Fruit fly (Drosophila melanogaster) whole organism, embryonic: ENCODE data around the gene Ilk.

ENCODE experiments used
- ATbp ChIP-seq: fragments of 200-800 bp; sonication (Bioruptor generic); optimal IDR thresholded peaks from 2 replicates; lab custom pipeline; 2017; ENCODE audit warnings: missing biosample characterization, mild to moderate bottlenecking, missing genetic modification characterization, missing genetic modification reagents
- CG1024 ChIP-seq: fragments of 200-800 bp; sonication (Bioruptor generic); IDR thresholded peaks from 2 replicates; pipeline ENCODE4 v1.3.6; 2022; ENCODE audit warnings: missing biosample characterization, missing genetic modification characterization
- CG11504 ChIP-seq: fragments of 200-800 bp; sonication (Bioruptor generic); optimal IDR thresholded peaks from 3 replicates; lab custom pipeline; 2019; ENCODE audit warnings: missing biosample characterization, mild to moderate bottlenecking, missing genetic modification characterization, moderate library complexity
- CG12219 ChIP-seq: fragments of 200-800 bp; sonication (Bioruptor generic); optimal IDR thresholded peaks from 3 replicates; lab custom pipeline; 2018; ENCODE audit warnings: missing biosample characterization, mild to moderate bottlenecking, missing genetic modification characterization
- CG12299 ChIP-seq: fragments of 200-800 bp; sonication (Bioruptor generic); optimal IDR thresholded peaks from 2 replicates; lab custom pipeline; 2018; ENCODE audit warnings: missing biosample characterization, mild to moderate bottlenecking, missing genetic modification characterization
- CG1233 ChIP-seq: fragments of 200-800 bp; sonication (Bioruptor generic); optimal IDR thresholded peaks from 4 replicates; lab custom pipeline; 2018; ENCODE audit warnings: missing biosample characterization, mild to moderate bottlenecking, missing genetic modification characterization
- CG14860 ChIP-seq: fragments of 200-800 bp; sonication (Bioruptor generic); IDR thresholded peaks from 3 replicates; pipeline ENCODE4 v1.3.6; 2022; ENCODE audit warnings: missing biosample characterization, missing genetic modification characterization; ENCODE audit not compliant: partially characterized antibody
- CG17612 ChIP-seq: fragments of 200-800 bp; sonication (Bioruptor generic); IDR thresholded peaks from 2 replicates; pipeline ENCODE4 v1.3.6; 2022; ENCODE audit warnings: missing biosample characterization, missing genetic modification characterization
- CG17829 ChIP-seq: fragments of 200-800 bp; optimal IDR thresholded peaks from 2 replicates; lab custom pipeline; 2019; ENCODE audit warnings: missing biosample characterization, mild to moderate bottlenecking, missing genetic modification characterization, moderate library complexity
- CG2116 ChIP-seq: fragments of 200-800 bp; sonication (Bioruptor generic); optimal IDR thresholded peaks from 3 replicates; lab custom pipeline; 2018; ENCODE audit warnings: missing biosample characterization, mild to moderate bottlenecking, missing genetic modification characterization
- CG3065 ChIP-seq: fragments of 200-800 bp; sonication (Bioruptor generic); optimal IDR thresholded peaks from 2 replicates; lab custom pipeline; 2016; ENCODE audit warnings: missing biosample characterization, missing genetic modification characterization
- CG31224 ChIP-seq: fragments of 200-800 bp; sonication (Bioruptor generic); IDR thresholded peaks from 2 replicates; pipeline ENCODE4 v1.3.6; 2022; ENCODE audit warnings: missing biosample characterization, missing genetic modification characterization
- CG32532 ChIP-seq: fragments of 200-800 bp; sonication (Bioruptor generic); IDR thresholded peaks from 2 replicates; pipeline ENCODE4 v1.3.6; 2022; ENCODE audit warnings: missing biosample characterization, missing genetic modification characterization
- CG3407 ChIP-seq: fragments of 200-800 bp; sonication (Bioruptor generic); optimal IDR thresholded peaks from 2 replicates; lab custom pipeline; 2018; ENCODE audit warnings: missing biosample characterization, mild to moderate bottlenecking, missing genetic modification characterization
- CG34376 ChIP-seq: fragments of 200-800 bp; sonication (Bioruptor generic); optimal IDR thresholded peaks from 2 replicates; lab custom pipeline; 2018; ENCODE audit warnings: missing biosample characterization, mild to moderate bottlenecking, missing genetic modification characterization
- CG4404 ChIP-seq: fragments of 200-800 bp; sonication (Bioruptor generic); IDR thresholded peaks from 2 replicates; pipeline ENCODE4 v1.3.6; 2022; ENCODE audit warnings: missing biosample characterization, missing genetic modification characterization
- CG4707 ChIP-seq: fragments of 200-800 bp; sonication (Bioruptor generic); optimal IDR thresholded peaks from 2 replicates; lab custom pipeline; 2018; ENCODE audit warnings: missing biosample characterization, mild to moderate bottlenecking, missing genetic modification characterization, moderate library complexity
- CG5245 ChIP-seq: fragments of 200-800 bp; sonication (Bioruptor generic); optimal IDR thresholded peaks from 3 replicates; lab custom pipeline; 2016; ENCODE audit warnings: missing biosample characterization, missing genetic modification characterization
- CG7839 ChIP-seq: fragments of 200-800 bp; sonication (Bioruptor generic); optimal IDR thresholded peaks from 3 replicates; lab custom pipeline; 2018; ENCODE audit warnings: missing biosample characterization, mild to moderate bottlenecking, missing genetic modification characterization, moderate library complexity
- CG8765 ChIP-seq: fragments of 200-800 bp; sonication (Bioruptor generic); IDR thresholded peaks from 2 replicates; pipeline ENCODE4 v1.3.6; 2022; ENCODE audit warnings: missing biosample characterization, missing genetic modification characterization
- Deaf1 ChIP-seq: fragments of 200-800 bp; optimal IDR thresholded peaks from 3 replicates; lab custom pipeline; 2019; ENCODE audit warnings: missing biosample characterization, mild to moderate bottlenecking, missing genetic modification characterization, moderate library complexity
- Doc2 ChIP-seq: fragments of 200-800 bp; sonication (Bioruptor generic); IDR thresholded peaks from 2 replicates; pipeline ENCODE4 v1.3.6; 2022; ENCODE audit warnings: missing biosample characterization, missing genetic modification characterization
- Doc3 ChIP-seq: fragments of 200-800 bp; sonication (Bioruptor generic); IDR thresholded peaks from 3 replicates; pipeline ENCODE4 v1.3.6; 2022; ENCODE audit warnings: missing biosample characterization, missing genetic modification characterization; ENCODE audit not compliant: partially characterized antibody
- Fer2 ChIP-seq: fragments of 200-800 bp; sonication (Bioruptor generic); optimal IDR thresholded peaks from 2 replicates; lab custom pipeline; 2018; ENCODE audit warnings: missing biosample characterization, mild to moderate bottlenecking, missing genetic modification characterization, moderate library complexity
- Jarid2 ChIP-seq: fragments of 200-800 bp; sonication (Bioruptor generic); optimal IDR thresholded peaks from 3 replicates; lab custom pipeline; 2017; ENCODE audit warnings: mild to moderate bottlenecking, missing biosample characterization, missing genetic modification reagents, missing genetic modification characterization
- MESR4 ChIP-seq: fragments of 200-800 bp; sonication (Bioruptor generic); optimal IDR thresholded peaks from 2 replicates; lab custom pipeline; 2018; ENCODE audit warnings: missing biosample characterization, mild to moderate bottlenecking, missing genetic modification characterization, moderate library complexity
- NK7.1 ChIP-seq: fragments of 200-800 bp; sonication (Bioruptor generic); optimal IDR thresholded peaks from 3 replicates; lab custom pipeline; 2016; ENCODE audit warnings: missing biosample characterization, missing genetic modification characterization
- Pdp1 ChIP-seq, 2 experiments: fragments of 200-800 bp; sonication (Bioruptor generic); optimal IDR thresholded peaks; 3 replicates each; lab custom pipeline; 2016; ENCODE audit warnings: missing biosample characterization in 2 of 2, missing genetic modification characterization in 2 of 2, mild to moderate bottlenecking in 1 of 2, moderate library complexity in 1 of 2
- Rfx ChIP-seq: fragments of 200-800 bp; sonication (Bioruptor generic); IDR thresholded peaks from 2 replicates; pipeline ENCODE4 v1.3.6; 2022; ENCODE audit warnings: missing biosample characterization, missing genetic modification characterization
- Scr ChIP-seq: fragments of 200-800 bp; sonication (Bioruptor generic); IDR thresholded peaks from 2 replicates; pipeline ENCODE4 v1.3.6; 2022; ENCODE audit warnings: missing biosample characterization, missing genetic modification characterization; ENCODE audit not compliant: partially characterized antibody
- Sry-δ ChIP-seq: fragments of 200-800 bp; sonication (Bioruptor generic); optimal IDR thresholded peaks from 2 replicates; lab custom pipeline; 2016; ENCODE audit warnings: missing biosample characterization, missing genetic modification characterization
- Trl ChIP-seq, 3 experiments: fragments of >200 bp in 2 of 3; fragments of 200-800 bp in 1 of 3; sonication (Bioruptor generic) in 1 of 3; optimal IDR thresholded peaks; 2 replicates in 1 of 3; 3 replicates in 2 of 3; lab custom pipeline; 2016 to 2017; ENCODE audit warnings: missing biosample characterization in 1 of 3, missing genetic modification characterization in 1 of 3
- Usf ChIP-seq: fragments of 200-800 bp; sonication (Bioruptor generic); optimal IDR thresholded peaks from 2 replicates; lab custom pipeline; 2017; ENCODE audit warnings: missing genotype, missing biosample characterization, missing genetic modification characterization
- ab ChIP-seq: fragments of 200-800 bp; sonication (Bioruptor generic); optimal IDR thresholded peaks from 2 replicates; lab custom pipeline; 2016; ENCODE audit warnings: missing biosample characterization, missing genetic modification characterization
- bsh ChIP-seq, 2 experiments: fragments of 200-800 bp; sonication (Bioruptor generic); optimal IDR thresholded peaks; 2 replicates each; lab custom pipeline; 2017 to 2018; ENCODE audit warnings: mild to moderate bottlenecking in 2 of 2, missing biosample characterization in 2 of 2, missing genetic modification characterization in 2 of 2, moderate library complexity in 1 of 2
- chn ChIP-seq: fragments of 200-800 bp; sonication (Bioruptor generic); optimal IDR thresholded peaks from 2 replicates; lab custom pipeline; 2016; ENCODE audit warnings: missing biosample characterization, missing genetic modification characterization
- h ChIP-seq: fragments of >200 bp; optimal IDR thresholded peaks from 2 replicates; lab custom pipeline; 2017
- hb ChIP-seq: fragments of 200-800 bp; sonication (Bioruptor generic); IDR thresholded peaks from 3 replicates; pipeline ENCODE4 v1.3.6; 2022; ENCODE audit warnings: missing biosample characterization, missing genetic modification characterization; ENCODE audit not compliant: partially characterized antibody
- jigr1 ChIP-seq: fragments of 200-800 bp; sonication (Bioruptor generic); IDR thresholded peaks from 3 replicates; pipeline ENCODE4 v1.3.6; 2022; ENCODE audit warnings: missing biosample characterization, missing genetic modification characterization
- klu ChIP-seq: fragments of 200-800 bp; sonication (Bioruptor generic); IDR thresholded peaks from 2 replicates; pipeline ENCODE4 v1.3.6; 2022; ENCODE audit warnings: missing biosample characterization, missing genetic modification characterization
- p53 ChIP-seq: fragments of 200-800 bp; sonication (Bioruptor generic); optimal IDR thresholded peaks from 2 replicates; lab custom pipeline; 2016; ENCODE audit warnings: missing biosample characterization, missing genetic modification characterization
- pan ChIP-seq, 4 experiments: fragments of >200 bp in 3 of 4; fragments of 200-800 bp in 1 of 4; sonication (Bioruptor generic) in 1 of 4; optimal IDR thresholded peaks in 3 of 4; IDR thresholded peaks in 1 of 4; 2 replicates each; pipeline versions ENCODE4 v1.3.6 to Lab custom; 2017 to 2022; ENCODE audit warnings: missing biosample characterization in 2 of 4, missing genetic modification characterization in 2 of 4, mixed read lengths in 1 of 4
- sqz ChIP-seq: fragments of 200-800 bp; sonication (Bioruptor generic); optimal IDR thresholded peaks from 3 replicates; lab custom pipeline; 2018; ENCODE audit warnings: missing biosample characterization, mild to moderate bottlenecking, missing genetic modification characterization
- sr ChIP-seq: fragments of 200-800 bp; sonication (Bioruptor generic); IDR thresholded peaks from 3 replicates; pipeline ENCODE4 v1.3.6; 2022; ENCODE audit warnings: missing biosample characterization, missing genetic modification characterization
- stwl ChIP-seq: fragments of 200-800 bp; sonication (Bioruptor generic); optimal IDR thresholded peaks from 3 replicates; lab custom pipeline; 2018; ENCODE audit warnings: missing biosample characterization, mild to moderate bottlenecking, missing genetic modification characterization, moderate library complexity
- trem ChIP-seq: fragments of 200-800 bp; optimal IDR thresholded peaks from 3 replicates; lab custom pipeline; 2019; ENCODE audit warnings: missing biosample characterization, mild to moderate bottlenecking, missing genetic modification characterization, moderate library complexity
- tx ChIP-seq: fragments of 200-800 bp; sonication (Bioruptor generic); optimal IDR thresholded peaks from 2 replicates; lab custom pipeline; 2016; ENCODE audit warnings: missing biosample characterization, missing genetic modification characterization
- vfl ChIP-seq: fragments of 200-800 bp; sonication (Bioruptor generic); optimal IDR thresholded peaks from 2 replicates; lab custom pipeline; 2016; ENCODE audit warnings: missing biosample characterization, missing genetic modification characterization

Ilk gene

DNA sequence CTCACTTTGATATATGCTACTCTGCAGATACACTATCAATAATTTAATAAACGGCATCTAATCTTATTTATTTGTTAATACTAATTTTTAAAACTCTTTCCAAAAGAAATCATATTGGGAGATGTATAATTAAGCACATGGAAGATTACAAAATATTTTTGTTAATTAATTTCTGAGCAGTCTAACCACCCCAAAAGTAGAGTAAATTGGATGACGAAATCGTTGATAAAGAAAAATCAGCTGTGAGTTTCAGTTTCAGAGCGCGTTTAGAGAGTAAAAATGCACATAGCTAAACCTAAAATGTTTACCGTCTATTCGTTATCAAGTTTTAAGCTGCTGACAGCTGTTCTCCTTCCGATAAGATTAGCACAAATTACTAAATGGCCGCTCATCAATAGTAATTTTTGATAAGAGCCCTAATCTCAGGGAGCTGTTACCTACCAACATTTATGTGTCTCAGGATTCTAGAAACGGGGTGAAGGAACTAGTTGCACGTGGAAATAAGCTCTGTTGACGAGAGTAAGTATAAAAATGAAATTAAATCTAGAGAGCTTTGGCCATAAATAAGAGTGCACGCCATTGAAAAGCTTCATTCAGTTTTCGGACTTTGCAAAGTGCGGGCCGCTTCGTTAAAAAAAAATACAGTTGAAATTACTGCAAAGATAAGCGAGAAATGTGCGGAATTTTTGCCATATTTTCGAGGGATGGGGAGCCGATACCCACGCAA lies 44.0 kb upstream of the Ilk start, which contains the start of the genes chb and AsnS (continued):
- peak; percentile 73 to 85 for TF ChIP-seq Pdp1 (GFP tag; optimal IDR thresholded peaks at IDR 0.05; lab: Kevin White, UChicago)
- peak; percentile 5 for TF ChIP-seq p53 (GFP tag; lab: Kevin White, UChicago)
- peak; percentile 87 for TF ChIP-seq CG1233 (GFP tag; lab: Kevin White, UChicago)
- peak; percentile 79 for TF ChIP-seq trem
- TF ChIP-seq CG3407 (GFP tag; lab: Kevin White, UChicago): peak; percentile 76
- TF ChIP-seq vfl (GFP tag; lab: Kevin White, UChicago): peak; percentile 39
- TF ChIP-seq CG4707 (GFP tag; lab: Kevin White, UChicago): peak; percentile 77
- TF ChIP-seq sqz (GFP tag; lab: Kevin White, UChicago): peak; percentile 69
- TF ChIP-seq CG31224 (GFP tag; lab: Robert Waterston, UW): peak; percentile 88
- peak; percentile 93 for TF ChIP-seq CG7839 (tag; lab: Kevin White, UChicago)
- TF ChIP-seq chn (GFP tag; lab: Kevin White, UChicago): peak; percentile 66
- TF ChIP-seq CG8765 (GFP tag; lab: Robert Waterston, UW): peak; percentile 29; the same call in 1 of the 2 replicates
- TF ChIP-seq tx (GFP tag; lab: Kevin White, UChicago): peak; percentile 55
- peak; percentile 86 for TF ChIP-seq klu
- TF ChIP-seq Rfx (GFP tag; lab: Robert Waterston, UW): peak; percentile 96
- peak; percentile 70 for TF ChIP-seq CG4404 (GFP tag; lab: Robert Waterston, UW)
- no peak for TF ChIP-seq pan (optimal IDR thresholded peaks at IDR 0.05; lab: Kevin White, UChicago)
- peak in 1 of 2 experiments; percentile 96 for TF ChIP-seq pan (GFP tag; optimal IDR thresholded peaks at IDR 0.05 in 1 of 2, IDR thresholded peaks at IDR 0.05 in 1 of 2)
- TF ChIP-seq CG12299: peak; percentile 89
- TF ChIP-seq MESR4 (GFP tag; lab: Kevin White, UChicago): peak; percentile 30
- peak; percentile 58 for TF ChIP-seq Usf (GFP tag; lab: Kevin White, UChicago)
- peak; percentile 81 for TF ChIP-seq CG34376 (GFP tag; lab: Kevin White, UChicago)
- TF ChIP-seq Scr: no peak
- peak; percentile 49 for TF ChIP-seq CG2116
- TF ChIP-seq CG5245 (GFP tag; lab: Kevin White, UChicago): peak; percentile 69
- TF ChIP-seq bsh (GFP tag; optimal IDR thresholded peaks at IDR 0.05; lab: Kevin White, UChicago): peak in 1 of 2 experiments; percentile 93
- TF ChIP-seq CG11504 (tag; lab: Kevin White, UChicago): peak; percentile 95
- peak; percentile 90 for TF ChIP-seq ATbp (GFP tag; lab: Kevin White, UChicago)
- TF ChIP-seq CG3065 (GFP tag; lab: Kevin White, UChicago): no peak
- TF ChIP-seq CG17612 (GFP tag; lab: Robert Waterston, UW): peak; percentile 77
- TF ChIP-seq ab (GFP tag; lab: Kevin White, UChicago): no peak
- peak; percentile 33; the same call in 1 of the 3 replicates for TF ChIP-seq sr (GFP tag; lab: Robert Waterston, UW)
- no peak for TF ChIP-seq stwl
- TF ChIP-seq Jarid2 (GFP tag; lab: Kevin White, UChicago): no peak
- peak; percentile 5 to 51 for TF ChIP-seq Trl (optimal IDR thresholded peaks at IDR 0.05; lab: Kevin White, UChicago)
- TF ChIP-seq Trl (GFP tag; optimal IDR thresholded peaks at IDR 0.05; lab: Kevin White, UChicago): peak; percentile 72
- TF ChIP-seq NK7.1 (GFP tag; lab: Kevin White, UChicago): peak; percentile 56
- no peak for TF ChIP-seq h (lab: Kevin White, UChicago)
- TF ChIP-seq jigr1 (GFP tag; lab: Robert Waterston, UW): peak; percentile 67; the same call in 2 of the 3 replicates
- peak; percentile 53 for TF ChIP-seq Doc2 (GFP tag; lab: Robert Waterston, UW)
- peak; percentile 81 for TF ChIP-seq CG17829 (tag; lab: Kevin White, UChicago)
- peak; percentile 96 for TF ChIP-seq CG32532 (GFP tag; lab: Robert Waterston, UW)
- peak; percentile 24 for TF ChIP-seq Sry-δ (GFP tag; lab: Kevin White, UChicago)
- peak; percentile 86 for TF ChIP-seq CG12219 (GFP tag; lab: Kevin White, UChicago)
- TF ChIP-seq Fer2 (tag; lab: Kevin White, UChicago): peak; percentile 60
- peak; percentile 81 for TF ChIP-seq CG1024
- no peak for TF ChIP-seq Deaf1 (tag; lab: Kevin White, UChicago)
- TF ChIP-seq Doc3 (GFP tag; lab: Robert Waterston, UW): no peak
- no peak for TF ChIP-seq CG14860
- no peak for TF ChIP-seq hb
